Fruit fly (Drosophila melanogaster) ovary, adult (tissue): ENCODE results near the gene pum.

Experiments used
- CG17801 ChIP-seq: fragments of 200-800 bp; optimal IDR thresholded peaks from 2 replicates; lab custom pipeline; 2019; ENCODE audit warnings: missing biosample characterization, mild to moderate bottlenecking, missing genetic modification characterization, moderate library complexity; ENCODE audit not compliant: partially characterized antibody

pum gene

DNA sequence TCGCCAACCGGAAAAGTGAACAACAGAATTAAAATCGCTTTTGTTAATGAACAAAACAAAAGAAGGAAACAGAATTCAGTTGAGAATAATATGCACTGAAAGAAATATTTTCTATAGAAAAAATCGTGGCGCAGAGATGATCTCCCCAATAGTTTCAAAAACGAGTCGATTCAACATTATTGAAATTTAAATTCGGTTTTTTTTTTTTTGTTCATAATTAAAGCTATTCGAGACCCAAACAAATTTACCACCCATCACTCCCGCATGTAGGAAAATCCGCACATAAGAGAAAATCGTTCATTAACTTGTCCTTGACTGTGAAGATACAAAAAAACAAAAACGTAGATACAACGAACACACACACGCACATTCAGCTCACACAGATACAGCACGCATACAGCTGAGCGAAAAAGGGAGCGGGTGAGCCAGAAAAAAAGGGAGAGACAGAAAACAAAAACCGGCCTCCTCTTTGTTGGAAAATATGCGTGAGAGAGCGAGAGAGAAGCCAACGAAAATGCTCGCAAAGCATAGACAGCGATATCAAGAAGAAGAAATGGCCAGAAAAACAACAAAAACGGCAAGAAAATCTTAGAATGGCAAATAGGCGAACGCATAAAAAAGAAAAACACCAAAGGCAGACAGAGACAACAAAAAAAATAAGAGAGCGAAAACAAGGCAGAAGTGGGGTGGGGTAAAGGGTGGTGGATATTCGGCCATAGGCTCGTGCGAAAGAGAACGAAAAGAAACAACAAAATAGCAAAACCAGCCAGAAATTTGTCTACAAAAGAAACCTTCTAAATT, 17.2 kb downstream of the pum start:
- no peak for TF ChIP-seq CG17801 (GFP tag; lab: Kevin White, UChicago)

DNA sequence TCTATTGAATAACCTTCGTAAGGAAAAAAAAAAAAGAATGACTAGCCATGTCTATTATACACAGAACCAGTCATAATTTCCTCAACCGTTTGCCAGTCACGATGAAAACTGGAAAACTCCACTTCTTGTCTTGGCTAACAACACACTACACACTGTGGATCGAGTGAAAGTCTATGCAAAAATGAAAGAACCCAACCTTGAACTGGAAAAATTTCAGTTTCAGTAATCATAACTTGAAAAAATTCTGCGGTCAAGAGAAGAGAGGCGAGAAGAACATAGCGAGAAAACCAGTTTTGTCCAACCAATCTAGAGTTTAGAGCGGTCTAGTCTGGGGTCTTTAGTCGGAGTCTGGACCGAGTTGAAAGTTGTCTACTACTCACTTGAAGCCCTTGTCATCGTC, 19.9 kb downstream of the pum start:
- no peak for TF ChIP-seq CG17801 (GFP tag; lab: Kevin White, UChicago)

DNA sequence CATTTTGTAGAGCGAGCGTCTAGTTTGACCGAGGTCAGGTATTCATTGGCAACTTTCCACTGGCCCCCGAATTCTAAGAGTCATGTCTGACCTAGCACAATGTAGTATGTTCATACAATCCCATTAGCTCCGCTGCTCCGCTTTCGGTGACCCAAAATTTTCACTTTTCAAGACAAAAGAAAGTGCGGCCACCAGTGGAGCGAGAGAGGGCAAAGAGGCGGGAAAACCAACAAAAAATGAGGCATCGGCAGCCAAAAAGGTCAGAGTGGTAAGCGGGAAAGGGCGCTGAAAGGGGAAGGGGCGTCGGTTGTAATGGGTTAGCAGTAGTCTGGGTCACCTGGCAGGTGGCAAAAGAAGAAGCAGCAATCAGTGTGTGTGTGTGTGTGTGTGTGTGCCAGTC, 21.9 kb downstream of the pum start:
- TF ChIP-seq CG17801 (GFP tag; lab: Kevin White, UChicago): no peak

DNA sequence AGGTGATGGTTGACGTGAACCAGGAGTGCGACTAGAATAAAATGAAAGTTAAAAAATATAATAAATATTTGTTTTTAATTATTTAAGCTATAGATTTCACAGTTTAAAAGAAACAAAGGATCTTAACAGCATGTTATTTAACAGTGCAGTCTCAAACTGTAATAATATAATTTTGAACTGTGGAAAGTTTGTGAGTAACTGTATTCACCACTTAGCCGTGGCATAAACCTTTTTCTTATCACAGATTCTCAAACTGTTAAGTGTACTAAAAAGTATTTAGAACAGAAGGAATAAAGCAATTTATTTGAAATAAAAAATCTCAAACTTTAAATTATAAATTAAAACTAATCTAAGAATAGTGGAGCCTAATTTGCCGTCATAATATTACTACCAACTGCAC, 23.2 kb downstream of the pum start:
- TF ChIP-seq CG17801 (GFP tag; lab: Kevin White, UChicago): no peak

DNA sequence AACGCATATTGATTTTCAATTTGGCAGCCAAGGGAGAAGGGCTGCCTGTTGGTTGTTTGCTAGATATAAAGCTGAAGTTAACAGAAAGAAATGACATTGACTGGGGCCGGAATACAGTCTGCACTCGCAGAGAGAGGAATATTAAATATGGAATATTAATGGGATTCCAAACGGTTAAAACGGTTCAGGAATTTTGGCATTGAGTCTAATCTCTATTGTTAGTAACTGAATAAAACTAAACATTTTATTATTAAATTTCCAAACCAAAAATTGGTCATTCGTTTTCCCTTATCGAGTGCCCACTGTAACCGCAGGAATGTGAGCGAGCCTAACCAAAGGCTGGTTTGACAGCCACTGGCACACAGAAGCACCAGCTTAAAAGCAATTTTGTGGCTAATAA, 24.5 kb downstream of the pum start:
- TF ChIP-seq CG17801 (GFP tag; lab: Kevin White, UChicago): no peak

DNA sequence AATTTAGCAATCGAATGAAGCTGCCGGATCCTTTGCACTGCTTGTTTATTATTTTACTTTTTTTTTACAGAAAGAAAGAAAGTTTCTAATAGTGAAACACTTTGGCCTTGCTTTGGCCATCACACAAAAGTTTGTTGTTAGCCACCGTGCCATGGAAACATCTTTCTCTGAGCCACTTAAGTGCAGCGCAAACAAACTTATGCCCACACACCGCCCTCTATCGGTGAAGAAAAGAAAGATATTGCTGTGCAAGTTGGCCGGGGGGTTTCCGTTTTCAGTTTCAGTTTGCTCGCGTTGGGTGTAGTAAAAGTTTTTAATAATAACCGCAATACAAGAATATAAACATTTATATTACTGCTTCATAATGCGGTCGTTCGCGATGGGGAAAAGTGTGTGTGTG, 41.7 kb downstream of the pum start:
- TF ChIP-seq CG17801 (GFP tag; lab: Kevin White, UChicago): no peak

DNA sequence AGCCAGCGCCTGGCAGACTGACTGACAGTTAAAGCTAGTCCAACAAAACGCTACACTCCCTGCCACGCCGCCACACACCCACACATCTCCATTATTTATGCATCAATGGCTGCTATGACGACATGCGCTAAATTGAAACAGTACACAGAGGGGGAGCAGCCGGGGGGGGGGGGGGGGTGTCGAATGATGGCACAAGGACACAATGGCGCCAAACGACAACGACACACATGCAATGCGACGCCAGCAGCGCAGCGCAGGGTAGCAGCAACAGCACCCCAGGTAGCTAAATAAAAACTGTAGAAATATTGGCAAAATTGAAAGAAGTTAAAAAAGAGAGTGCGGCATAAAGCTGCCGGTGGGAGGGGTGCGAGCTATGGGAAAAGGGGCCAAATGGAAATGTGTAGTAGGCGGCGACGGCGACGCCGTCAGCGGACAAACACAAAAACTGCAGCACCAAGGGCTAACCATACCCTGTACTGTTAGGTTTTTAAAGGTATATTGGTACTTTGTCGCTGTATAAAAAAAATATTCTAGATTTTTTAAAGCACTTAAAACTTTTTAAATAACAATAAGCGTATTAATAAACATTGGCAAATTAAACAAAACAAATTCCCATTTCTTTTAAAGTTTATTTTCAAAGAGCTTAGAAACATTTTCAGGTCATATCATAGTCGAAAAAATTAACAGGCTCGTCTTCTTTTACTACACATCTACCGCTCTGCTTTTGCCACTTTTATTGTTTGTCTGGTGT, 47.4 kb downstream of the pum start:
- TF ChIP-seq CG17801 (GFP tag; lab: Kevin White, UChicago): no peak

DNA sequence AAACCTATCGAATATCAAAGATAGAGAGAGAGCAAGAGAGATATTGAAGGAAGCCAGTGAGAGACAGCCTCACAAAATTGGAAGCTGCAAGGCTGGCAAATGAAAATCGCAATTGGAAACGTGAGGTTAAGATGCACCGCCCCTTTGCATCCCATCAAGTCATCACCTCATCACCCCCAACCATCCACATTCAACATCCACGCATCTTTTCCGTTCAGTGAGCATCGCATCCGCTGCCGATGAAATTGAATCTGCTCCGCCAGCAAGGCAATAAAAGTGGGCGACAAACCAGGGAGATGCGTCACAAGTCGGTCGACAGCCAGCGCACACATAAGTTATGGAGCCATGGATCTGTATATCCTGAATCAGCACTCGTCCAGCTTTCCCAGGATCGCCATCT, 60.3 kb downstream of the pum start, which contains the start of gene CG11997:
Gene CG11997, plus strand, starts transcription at position 301 of the 400 bp plus-strand sequence.
- TF ChIP-seq CG17801 (GFP tag; lab: Kevin White, UChicago): no peak

DNA sequence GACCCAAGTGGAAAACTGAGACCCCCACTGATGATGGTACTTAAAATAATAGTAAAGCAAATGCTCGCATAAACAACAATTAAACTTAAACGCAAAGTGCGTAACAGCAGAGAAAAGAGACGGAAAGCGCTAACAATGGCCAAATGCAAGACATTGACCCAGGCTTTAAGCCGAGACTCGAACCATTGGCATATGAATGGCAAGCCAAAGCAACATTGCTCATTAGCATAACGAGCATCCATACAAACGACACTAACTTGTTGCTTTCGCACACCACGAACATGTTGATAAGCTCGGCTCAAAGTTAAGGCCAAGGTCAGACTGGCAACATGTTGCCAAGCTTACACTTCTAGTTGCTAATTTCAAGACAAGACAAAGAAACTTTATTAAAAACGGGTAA, 62.7 kb downstream of the pum start:
- no peak for TF ChIP-seq CG17801 (GFP tag; lab: Kevin White, UChicago)

DNA sequence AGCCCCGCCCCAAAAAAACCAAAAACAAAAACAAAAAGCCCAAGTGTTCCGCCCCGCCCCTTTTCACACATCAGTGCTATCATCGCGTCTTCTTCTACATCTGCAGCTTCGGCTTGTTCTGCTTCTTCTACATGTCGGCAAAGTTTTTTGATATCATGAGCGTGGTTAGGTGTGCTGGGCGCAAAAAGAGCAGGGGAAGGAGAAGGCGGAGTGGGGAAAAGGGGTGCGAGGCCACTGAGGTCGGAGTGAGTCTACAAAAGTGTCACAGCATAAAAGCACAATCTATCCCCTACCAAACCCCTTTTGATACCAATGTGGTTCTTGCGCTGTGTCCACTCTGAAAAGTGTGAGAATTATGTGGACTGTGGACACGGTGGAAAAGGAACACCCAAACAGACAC, 66.2 kb downstream of the pum start:
- TF ChIP-seq CG17801 (GFP tag; lab: Kevin White, UChicago): no peak

DNA sequence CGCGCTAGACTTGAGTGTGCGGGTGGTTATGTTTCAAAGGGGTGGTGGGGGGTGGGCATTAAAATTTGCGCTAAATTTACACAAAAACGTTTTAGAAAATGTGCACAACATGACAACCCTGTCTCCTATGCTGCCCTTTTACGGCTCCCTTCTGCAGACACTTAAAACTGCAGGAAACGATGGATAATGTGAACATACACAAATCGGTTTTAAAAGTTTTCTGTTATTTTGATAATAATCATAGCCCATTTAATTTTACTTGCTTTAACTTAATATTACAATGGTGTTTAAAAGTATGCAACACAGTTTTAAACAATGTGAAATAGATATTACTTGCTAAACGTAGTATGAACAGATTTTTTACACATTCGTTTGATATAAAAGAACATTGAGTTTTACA, 69.5 kb downstream of the pum start:
- TF ChIP-seq CG17801 (GFP tag; lab: Kevin White, UChicago): no peak

DNA sequence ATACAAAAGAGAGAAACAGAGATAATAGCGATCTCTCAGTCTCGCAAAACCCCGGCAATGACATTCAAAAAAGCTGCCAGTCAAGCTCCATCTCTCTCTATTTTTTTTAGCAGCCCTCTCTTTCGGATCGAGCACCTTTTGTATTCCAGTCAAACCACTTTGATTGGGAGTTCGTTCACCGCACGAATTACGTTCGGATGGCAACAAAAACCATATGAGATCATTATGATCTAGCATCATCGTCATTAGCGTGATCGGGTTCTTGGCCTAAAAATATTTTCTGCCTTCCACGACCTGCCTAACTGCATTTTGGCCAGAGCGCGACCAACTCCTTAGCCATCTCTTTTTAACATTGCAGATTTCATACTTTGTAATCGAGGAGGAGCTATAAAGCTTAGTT, 77.1 kb downstream of the pum start:
- no peak for TF ChIP-seq CG17801 (GFP tag; lab: Kevin White, UChicago)

DNA sequence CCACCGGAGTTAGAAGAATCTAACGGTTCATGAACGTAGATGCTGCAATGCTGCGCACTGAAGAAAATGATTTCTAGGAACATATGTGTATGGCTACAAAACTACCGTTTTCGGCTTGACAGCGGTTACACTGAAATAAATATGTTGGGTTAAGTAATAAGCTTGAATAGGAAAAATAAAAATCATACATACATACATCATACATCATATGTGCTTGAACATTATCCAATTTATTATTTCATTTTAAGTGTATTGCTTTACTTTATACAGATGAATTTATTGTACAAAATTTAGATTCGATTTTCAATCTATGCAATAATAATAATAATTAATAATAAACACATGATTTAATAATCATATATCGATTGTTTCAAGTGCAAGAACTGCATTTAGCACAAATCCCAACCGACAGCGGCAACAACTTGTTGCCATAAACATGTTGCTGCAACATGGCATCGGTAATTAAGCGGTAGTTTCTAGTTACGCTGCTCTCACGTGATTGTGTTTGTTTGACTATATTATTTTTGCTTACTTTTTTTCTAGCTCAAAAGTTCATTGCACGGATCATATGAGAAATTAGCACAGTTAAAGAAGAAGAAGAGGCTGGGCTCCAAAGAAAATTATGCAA, 77.6 kb downstream of the pum start:
- no peak for TF ChIP-seq CG17801 (GFP tag; lab: Kevin White, UChicago)

DNA sequence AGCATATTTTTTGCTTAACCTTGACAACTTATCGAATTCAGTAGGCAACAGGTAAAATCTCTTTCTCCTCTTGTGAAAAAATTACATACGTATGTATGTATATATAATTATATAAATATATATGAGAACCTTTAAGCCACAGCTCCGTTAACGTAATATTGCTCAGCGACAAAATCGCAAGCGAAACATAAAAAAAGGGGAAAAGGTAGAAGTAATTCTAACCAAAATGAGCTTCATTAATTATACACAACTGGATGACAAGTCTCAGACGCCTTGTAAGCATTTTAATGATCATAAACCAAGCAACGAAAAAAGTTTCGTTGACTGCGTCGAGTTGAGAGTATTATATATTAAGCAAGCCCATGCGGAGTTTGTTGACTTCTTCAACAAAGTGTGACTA, 78.6 kb downstream of the pum start:
- no peak for TF ChIP-seq CG17801 (GFP tag; lab: Kevin White, UChicago)

DNA sequence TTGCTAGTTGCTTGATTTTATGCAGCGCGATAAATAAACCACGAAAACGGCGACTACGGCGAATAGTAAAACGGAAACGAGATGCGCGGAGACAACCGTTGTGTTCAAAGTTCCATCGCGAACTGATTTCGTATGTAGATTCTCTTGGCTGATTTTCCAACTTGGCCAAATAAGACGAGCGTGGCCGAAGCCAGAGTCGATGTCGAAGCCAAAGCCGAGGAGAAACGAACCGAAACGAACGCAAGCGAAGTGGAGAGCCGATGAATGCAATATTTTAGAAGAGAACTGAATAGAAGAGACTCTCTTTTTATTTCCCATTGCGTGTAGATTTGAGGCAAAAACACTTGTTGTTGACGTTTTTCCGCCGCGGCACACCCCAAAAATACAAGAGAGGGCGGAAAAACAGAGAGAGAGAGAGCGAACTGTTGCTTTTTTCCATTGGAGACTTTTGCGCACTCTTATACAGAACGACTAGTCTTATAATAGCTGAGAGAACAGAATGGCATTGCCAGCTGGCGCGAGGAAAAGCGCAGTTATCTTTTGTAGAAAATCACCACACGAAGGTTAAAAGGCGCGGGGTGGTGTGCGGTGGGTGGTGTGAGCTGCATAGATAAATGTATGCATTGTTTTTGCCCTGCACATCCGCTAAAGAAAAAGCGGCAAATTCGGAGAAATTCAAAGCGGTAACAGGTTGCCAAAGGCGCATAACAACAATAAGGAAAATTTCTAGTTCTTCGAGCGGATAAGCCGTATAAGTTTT, 79.5 kb downstream of the pum start:
- peak; percentile 75 for TF ChIP-seq CG17801 (GFP tag; lab: Kevin White, UChicago)
